Fruit fly (Drosophila melanogaster) whole organism, embryonic: ENCODE results near the gene Lim1.

Experiments
- Adf1 ChIP-seq: fragments of 200-800 bp; sonication (Bioruptor generic); IDR thresholded peaks from 2 replicates; pipeline ENCODE4 v1.3.6; 2022; ENCODE audit warnings: missing biosample characterization, missing genetic modification characterization
- Atf6 ChIP-seq: fragments of 200-800 bp; sonication (Bioruptor generic); IDR thresholded peaks from 2 replicates; pipeline ENCODE4 v1.3.6; 2022; ENCODE audit warnings: missing biosample characterization, missing genetic modification characterization
- BEAF-32 ChIP-seq: fragments of 200-800 bp; sonication (Bioruptor generic); optimal IDR thresholded peaks from 3 replicates; lab custom pipeline; 2017; ENCODE audit warnings: missing biosample characterization, missing genetic modification characterization, mild to moderate bottlenecking, moderate library complexity, missing genetic modification reagents
- CG10543 ChIP-seq: fragments of 200-800 bp; sonication (Bioruptor generic); optimal IDR thresholded peaks from 3 replicates; lab custom pipeline; 2017; ENCODE audit warnings: missing biosample characterization, mild to moderate bottlenecking, missing genetic modification characterization, moderate library complexity
- CG11504 ChIP-seq: fragments of 200-800 bp; sonication (Bioruptor generic); optimal IDR thresholded peaks from 3 replicates; lab custom pipeline; 2019; ENCODE audit warnings: missing biosample characterization, mild to moderate bottlenecking, missing genetic modification characterization, moderate library complexity
- CG13123 ChIP-seq: fragments of 200-800 bp; sonication (Bioruptor generic); optimal IDR thresholded peaks from 2 replicates; lab custom pipeline; 2016; ENCODE audit warnings: missing biosample characterization, missing genetic modification characterization
- CG13287 ChIP-seq: fragments of 200-800 bp; sonication (Bioruptor generic); IDR thresholded peaks from 2 replicates; pipeline ENCODE4 v1.3.6; 2022; ENCODE audit warnings: missing biosample characterization, missing genetic modification characterization; ENCODE audit not compliant: partially characterized antibody
- CG13894 ChIP-seq: fragments of 200-800 bp; sonication (Bioruptor generic); optimal IDR thresholded peaks from 3 replicates; lab custom pipeline; 2018; ENCODE audit warnings: missing biosample characterization, mild to moderate bottlenecking, missing genetic modification characterization, moderate library complexity
- CG2678 ChIP-seq: fragments of 200-800 bp; sonication (Bioruptor generic); optimal IDR thresholded peaks from 3 replicates; lab custom pipeline; 2019; ENCODE audit warnings: missing biosample characterization, mild to moderate bottlenecking, missing genetic modification characterization, moderate library complexity
- CG2712 ChIP-seq: fragments of 200-800 bp; optimal IDR thresholded peaks from 3 replicates; lab custom pipeline; 2019; ENCODE audit warnings: missing biosample characterization, mild to moderate bottlenecking, missing genetic modification characterization, moderate library complexity
- CG30403 ChIP-seq: fragments of 200-800 bp; sonication (Bioruptor generic); optimal IDR thresholded peaks from 3 replicates; lab custom pipeline; 2016; ENCODE audit warnings: missing biosample characterization, missing genetic modification characterization
- CG3995 ChIP-seq: fragments of 200-800 bp; sonication (Bioruptor generic); optimal IDR thresholded peaks from 3 replicates; lab custom pipeline; 2016; ENCODE audit warnings: missing biosample characterization, missing genetic modification characterization
- CG7372 ChIP-seq: fragments of 200-800 bp; sonication (Bioruptor generic); IDR thresholded peaks from 2 replicates; pipeline ENCODE4 v1.3.6; 2022; ENCODE audit warnings: missing biosample characterization, missing genetic modification characterization
- CG7963 ChIP-seq: fragments of 200-800 bp; sonication (Bioruptor generic); IDR thresholded peaks from 3 replicates; pipeline ENCODE4 v1.3.6; 2022; ENCODE audit warnings: missing biosample characterization, missing genetic modification characterization; ENCODE audit not compliant: partially characterized antibody
- CG8290 ChIP-seq, 3 experiments: fragments of 200-800 bp; sonication (Bioruptor generic); optimal IDR thresholded peaks; 2 replicates each; lab custom pipeline; 2016 to 2019; ENCODE audit warnings: missing biosample characterization in 3 of 3, missing genetic modification characterization in 3 of 3, mild to moderate bottlenecking in 2 of 3, moderate library complexity in 1 of 3
- CG8388 ChIP-seq: fragments of 200-800 bp; sonication (Bioruptor generic); optimal IDR thresholded peaks from 2 replicates; lab custom pipeline; 2019; ENCODE audit warnings: missing biosample characterization, mild to moderate bottlenecking, missing genetic modification characterization, moderate library complexity
- CG9797 ChIP-seq: fragments of 200-800 bp; sonication (Bioruptor generic); optimal IDR thresholded peaks from 3 replicates; lab custom pipeline; 2018; ENCODE audit warnings: missing biosample characterization, mild to moderate bottlenecking, missing genetic modification characterization
- Dbx ChIP-seq: fragments of 200-800 bp; sonication (Bioruptor generic); IDR thresholded peaks from 3 replicates; pipeline ENCODE4 v1.3.6; 2022; ENCODE audit warnings: missing biosample characterization, missing genetic modification characterization
- Dp ChIP-seq: fragments of 200-800 bp; sonication (Bioruptor generic); optimal IDR thresholded peaks from 2 replicates; lab custom pipeline; 2018; ENCODE audit warnings: missing biosample characterization, mild to moderate bottlenecking, missing genetic modification characterization, moderate library complexity
- HmgD ChIP-seq: fragments of 200-800 bp; sonication (Bioruptor generic); optimal IDR thresholded peaks from 3 replicates; lab custom pipeline; 2016; ENCODE audit warnings: missing biosample characterization, missing genetic modification characterization
- Hr51 ChIP-seq, 2 experiments: fragments of 200-800 bp; sonication (Bioruptor generic); optimal IDR thresholded peaks; 2 replicates in 1 of 2; 3 replicates in 1 of 2; lab custom pipeline; 2016 to 2018; ENCODE audit warnings: missing biosample characterization in 2 of 2, missing genetic modification characterization in 2 of 2, mild to moderate bottlenecking in 1 of 2, moderate library complexity in 1 of 2
- MESR4 ChIP-seq: fragments of 200-800 bp; sonication (Bioruptor generic); optimal IDR thresholded peaks from 2 replicates; lab custom pipeline; 2018; ENCODE audit warnings: missing biosample characterization, mild to moderate bottlenecking, missing genetic modification characterization, moderate library complexity
- Med ChIP-seq: fragments of 200-800 bp; sonication (Bioruptor generic); peaks from one replicate; lab custom pipeline; 2016; ENCODE audit warnings: missing biosample characterization, missing genetic modification characterization, mild to moderate bottlenecking, inconsistent platforms, moderate library complexity
- Nf-YC ChIP-seq: fragments of 200-800 bp; optimal IDR thresholded peaks from 3 replicates; lab custom pipeline; 2019; ENCODE audit warnings: missing biosample characterization, mild to moderate bottlenecking, missing genetic modification characterization, moderate library complexity
- Opbp ChIP-seq: fragments of 200-800 bp; sonication (Bioruptor generic); IDR thresholded peaks from 3 replicates; pipeline ENCODE4 v1.3.6; 2022; ENCODE audit warnings: missing biosample characterization, missing genetic modification characterization; ENCODE audit not compliant: partially characterized antibody
- Scr ChIP-seq: fragments of 200-800 bp; sonication (Bioruptor generic); IDR thresholded peaks from 2 replicates; pipeline ENCODE4 v1.3.6; 2022; ENCODE audit warnings: missing biosample characterization, missing genetic modification characterization; ENCODE audit not compliant: partially characterized antibody
- Side ChIP-seq: fragments of 200-800 bp; sonication (Bioruptor generic); optimal IDR thresholded peaks from 2 replicates; lab custom pipeline; 2016; ENCODE audit warnings: missing biosample characterization, missing genetic modification characterization
- Stat92E ChIP-seq, 3 experiments: fragments of >200 bp in 2 of 3; fragments of 200-800 bp in 1 of 3; sonication (Bioruptor generic) in 1 of 3; optimal IDR thresholded peaks; 2 replicates each; lab custom pipeline; 2017 to 2019; ENCODE audit warnings: missing biosample characterization in 3 of 3, missing genetic modification characterization in 3 of 3, mild to moderate bottlenecking in 1 of 3, moderate library complexity in 1 of 3
- ab ChIP-seq: fragments of 200-800 bp; sonication (Bioruptor generic); optimal IDR thresholded peaks from 2 replicates; lab custom pipeline; 2016; ENCODE audit warnings: missing biosample characterization, missing genetic modification characterization
- cg ChIP-seq: fragments of 200-800 bp; sonication (Bioruptor generic); optimal IDR thresholded peaks from 3 replicates; lab custom pipeline; 2019; ENCODE audit warnings: missing biosample characterization, mild to moderate bottlenecking, missing genetic modification characterization, moderate library complexity
- chinmo ChIP-seq: fragments of 200-800 bp; sonication (Bioruptor generic); IDR thresholded peaks from 4 replicates; pipeline ENCODE4 v1.3.6; 2022; ENCODE audit warnings: missing biosample characterization, missing genetic modification characterization; ENCODE audit not compliant: partially characterized antibody
- croc ChIP-seq: fragments of 200-800 bp; sonication (Bioruptor generic); conservative IDR thresholded peaks from 3 replicates; pipeline ENCODE4 v1.3.6; 2022; ENCODE audit warnings: missing biosample characterization, missing genetic modification characterization
- dm ChIP-seq: fragments of 200-800 bp; sonication (Bioruptor generic); optimal IDR thresholded peaks from 3 replicates; lab custom pipeline; 2016; ENCODE audit warnings: missing biosample characterization, missing genetic modification characterization
- fd64A ChIP-seq: fragments of 200-800 bp; sonication (Bioruptor generic); optimal IDR thresholded peaks from 3 replicates; lab custom pipeline; 2018; ENCODE audit warnings: missing biosample characterization, mild to moderate bottlenecking, missing genetic modification characterization
- gfzf ChIP-seq: fragments of 200-800 bp; sonication (Bioruptor generic); optimal IDR thresholded peaks from 2 replicates; lab custom pipeline; 2016; ENCODE audit warnings: missing biosample characterization, mild to moderate bottlenecking, missing genetic modification characterization, moderate library complexity
- grau ChIP-seq: fragments of 200-800 bp; optimal IDR thresholded peaks from 3 replicates; lab custom pipeline; 2019; ENCODE audit warnings: missing biosample characterization, mild to moderate bottlenecking, missing genetic modification characterization, moderate library complexity
- hbn ChIP-seq: fragments of 200-800 bp; sonication (Bioruptor generic); IDR thresholded peaks from 2 replicates; pipeline ENCODE4 v1.3.6; 2022; ENCODE audit warnings: missing biosample characterization, missing genetic modification characterization; ENCODE audit not compliant: partially characterized antibody
- jumu ChIP-seq: fragments of 200-800 bp; sonication (Bioruptor generic); optimal IDR thresholded peaks from 3 replicates; lab custom pipeline; 2016; ENCODE audit warnings: missing biosample characterization, missing genetic modification characterization
- nerfin-1 ChIP-seq: fragments of 200-800 bp; sonication (Bioruptor generic); optimal IDR thresholded peaks from 3 replicates; lab custom pipeline; 2019; ENCODE audit warnings: missing biosample characterization, mild to moderate bottlenecking, missing genetic modification characterization, moderate library complexity
- oc ChIP-seq: fragments of 200-800 bp; sonication (Bioruptor generic); optimal IDR thresholded peaks from 2 replicates; lab custom pipeline; 2018; ENCODE audit warnings: missing biosample characterization, mild to moderate bottlenecking, missing genetic modification characterization, moderate library complexity
- odd ChIP-seq: fragments of 200-800 bp; sonication (Bioruptor generic); optimal IDR thresholded peaks from 2 replicates; lab custom pipeline; 2017; ENCODE audit warnings: missing biosample characterization, mild to moderate bottlenecking, missing genetic modification characterization
- pb ChIP-seq: fragments of 200-800 bp; sonication (Bioruptor generic); optimal IDR thresholded peaks from 3 replicates; lab custom pipeline; 2016; ENCODE audit warnings: missing biosample characterization, missing genetic modification characterization
- prd ChIP-seq, 3 experiments: fragments of >200 bp in 2 of 3; fragments of 200-800 bp in 1 of 3; sonication (Bioruptor generic) in 1 of 3; optimal IDR thresholded peaks in 2 of 3; IDR thresholded peaks in 1 of 3; 2 replicates in 2 of 3; 3 replicates in 1 of 3; pipeline versions ENCODE4 v1.3.6 to Lab custom; 2017 to 2022; ENCODE audit warnings: missing biosample characterization in 1 of 3, missing genetic modification characterization in 1 of 3
- sna ChIP-seq: fragments of 200-800 bp; sonication (Bioruptor generic); IDR thresholded peaks from 2 replicates; pipeline ENCODE4 v1.3.6; 2022; ENCODE audit warnings: missing biosample characterization, missing genetic modification characterization; ENCODE audit not compliant: partially characterized antibody
- unc-4 ChIP-seq: fragments of 200-800 bp; sonication (Bioruptor generic); IDR thresholded peaks from 2 replicates; pipeline ENCODE4 v1.3.6; 2022; ENCODE audit warnings: missing biosample characterization, missing genetic modification characterization; ENCODE audit not compliant: partially characterized antibody
- vfl ChIP-seq: fragments of 200-800 bp; sonication (Bioruptor generic); optimal IDR thresholded peaks from 2 replicates; lab custom pipeline; 2016; ENCODE audit warnings: missing biosample characterization, missing genetic modification characterization
- zfh2 ChIP-seq: fragments of 200-800 bp; sonication (Bioruptor generic); optimal IDR thresholded peaks from 2 replicates; lab custom pipeline; 2016; ENCODE audit warnings: missing biosample characterization, missing genetic modification characterization

Gene Lim1

DNA sequence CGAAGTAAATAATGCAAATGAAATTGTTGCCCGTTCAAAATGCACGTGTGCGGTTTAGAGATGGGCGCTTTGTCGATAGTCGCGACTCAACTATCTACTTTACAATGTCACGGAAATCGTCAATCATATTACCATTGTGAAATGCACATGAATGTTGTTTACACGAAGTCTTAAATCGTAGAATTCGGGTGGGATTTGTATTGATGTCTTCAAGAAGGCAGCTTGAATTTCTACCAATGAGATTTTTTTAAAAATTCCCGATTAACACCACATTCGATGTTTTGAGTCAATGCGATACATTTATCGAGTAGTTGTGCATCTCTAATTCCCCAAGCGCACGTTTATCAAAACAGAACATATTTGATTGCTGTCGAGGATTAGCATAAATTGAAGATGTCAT is 85.4 kb downstream of the Lim1 start, which contains the start of gene CG1789 (continued):
- TF ChIP-seq gfzf (peak; percentile 47), CG8290 (GFP tag; optimal IDR thresholded peaks at IDR 0.05; lab: Kevin White, UChicago) (no peak), CG8290 (tag; optimal IDR thresholded peaks at IDR 0.05; lab: Kevin White, UChicago) (no peak), CG9797 (peak; percentile 40), CG10543 (peak; percentile 9), CG13894 (tag; lab: Kevin White, UChicago) (peak; percentile 37), nerfin-1 (no peak), CG30403 (GFP tag; lab: Kevin White, UChicago) (peak; percentile 34), CG2712 (tag; lab: Kevin White, UChicago) (peak; percentile 26), dm (GFP tag; lab: Kevin White, UChicago) (peak; percentile 92), oc (tag; lab: Kevin White, UChicago) (no peak), CG11504 (tag; lab: Kevin White, UChicago) (peak; percentile 54), CG13287 (GFP tag; lab: Robert Waterston, UW) (peak; percentile 96), croc (GFP tag; lab: Robert Waterston, UW) (no peak), CG8388 (GFP tag; lab: Kevin White, UChicago) (no peak), vfl (GFP tag; lab: Kevin White, UChicago) (no peak), Scr (GFP tag; lab: Robert Waterston, UW) (peak; percentile 94), HmgD (peak; percentile 46), Med (peak; percentile 78), ab (GFP tag; lab: Kevin White, UChicago) (no peak), grau (tag; lab: Kevin White, UChicago) (peak; percentile 30), Dbx (GFP tag; lab: Robert Waterston, UW) (0 out of 3 replicates have a peak, but pooled peaks have one; percentile 40), prd (optimal IDR thresholded peaks at IDR 0.05; lab: Kevin White, UChicago) (no peak), prd (GFP tag; IDR thresholded peaks at IDR 0.05; lab: Robert Waterston, UW) (peak; percentile 47), chinmo (GFP tag; lab: Robert Waterston, UW) (peak; percentile 84), unc-4 (peak; percentile 94), Hr51 (GFP tag; optimal IDR thresholded peaks at IDR 0.05; lab: Kevin White, UChicago) (peak in 1 of 2 experiments; percentile 4), CG13123 (peak; percentile 7), Nf-YC (tag; lab: Kevin White, UChicago) (peak; percentile 28), Atf6 (GFP tag; lab: Robert Waterston, UW) (no peak), Stat92E (GFP tag; optimal IDR thresholded peaks at IDR 0.05; lab: Kevin White, UChicago) (no peak), Opbp (GFP tag; lab: Robert Waterston, UW) (peak; percentile 78; the same call in 2 of the 3 replicates), hbn (GFP tag; lab: Robert Waterston, UW) (peak; percentile 92), fd64A (no peak), CG7963 (GFP tag; lab: Robert Waterston, UW) (peak; percentile 64), odd (GFP tag; lab: Kevin White, UChicago) (no peak), Dp (peak; percentile 61), pb (GFP tag; lab: Kevin White, UChicago) (peak; percentile 10), BEAF-32 (GFP tag; lab: Kevin White, UChicago) (peak; percentile 90), CG3995 (GFP tag; lab: Kevin White, UChicago) (peak; percentile 95), cg (no peak), Side (peak; percentile 53), MESR4 (GFP tag; lab: Kevin White, UChicago) (peak; percentile 12), zfh2 (GFP tag; lab: Kevin White, UChicago) (peak; percentile 10), CG7372 (peak; percentile 26; the same call in 1 of the 2 replicates), jumu (GFP tag; lab: Kevin White, UChicago) (peak; percentile 26), Adf1 (GFP tag; lab: Robert Waterston, UW) (peak; percentile 15; the same call in 1 of the 2 replicates), CG2678 (tag; lab: Kevin White, UChicago) (peak; percentile 49), sna (GFP tag; lab: Robert Waterston, UW) (peak; percentile 92)
